Fruit fly (Drosophila melanogaster) whole organism, prepupa: ENCODE measurements around the gene Gga.

Experiments
- Blimp-1 ChIP-seq: fragments of 200-800 bp; sonication (Bioruptor generic); optimal IDR thresholded peaks from 3 replicates; lab custom pipeline; 2017; ENCODE audit warnings: missing biosample characterization, missing genetic modification characterization, mild to moderate bottlenecking, moderate library complexity, missing genetic modification reagents
- CG10669 ChIP-seq: fragments of 200-800 bp; sonication (Bioruptor generic); optimal IDR thresholded peaks from 3 replicates; lab custom pipeline; 2018; ENCODE audit warnings: missing biosample characterization, mild to moderate bottlenecking, missing genetic modification characterization, moderate library complexity
- CG11294 ChIP-seq: fragments of 200-800 bp; sonication (Bioruptor generic); IDR thresholded peaks from 2 replicates; pipeline ENCODE4 v1.3.6; 2022; ENCODE audit warnings: missing biosample characterization, missing genetic modification characterization
- CG11762 ChIP-seq: fragments of 200-800 bp; sonication (Bioruptor generic); optimal IDR thresholded peaks from 3 replicates; lab custom pipeline; 2016; ENCODE audit warnings: missing biosample characterization, missing genetic modification characterization; ENCODE audit not compliant: insufficient read depth
- CG11902 ChIP-seq: fragments of 200-800 bp; sonication (Bioruptor generic); optimal IDR thresholded peaks from 3 replicates; lab custom pipeline; 2016; ENCODE audit warnings: missing biosample characterization, missing genetic modification characterization
- CG15336 ChIP-seq: fragments of 200-800 bp; sonication (Bioruptor generic); IDR thresholded peaks from 2 replicates; pipeline ENCODE4 v1.3.6; 2022; ENCODE audit warnings: missing biosample characterization, missing genetic modification characterization
- CG1621 ChIP-seq: fragments of 200-800 bp; sonication (Bioruptor generic); optimal IDR thresholded peaks from 3 replicates; lab custom pipeline; 2018; ENCODE audit warnings: missing biosample characterization, mild to moderate bottlenecking, missing genetic modification characterization
- CG16779 ChIP-seq: fragments of 200-800 bp; sonication (Bioruptor generic); optimal IDR thresholded peaks from 3 replicates; lab custom pipeline; 2017; ENCODE audit warnings: missing biosample characterization, mild to moderate bottlenecking, missing genetic modification characterization
- CG3032 ChIP-seq: fragments of 200-800 bp; optimal IDR thresholded peaks from 2 replicates; lab custom pipeline; 2019; ENCODE audit warnings: missing biosample characterization, mild to moderate bottlenecking, missing genetic modification characterization, moderate library complexity
- CG32006 ChIP-seq: fragments of 200-800 bp; sonication (Bioruptor generic); optimal IDR thresholded peaks from 3 replicates; lab custom pipeline; 2017; ENCODE audit warnings: missing biosample characterization, mild to moderate bottlenecking, missing genetic modification characterization
- CG34406 ChIP-seq: fragments of 200-800 bp; sonication (Bioruptor generic); optimal IDR thresholded peaks from 3 replicates; lab custom pipeline; 2016; ENCODE audit warnings: missing biosample characterization, missing genetic modification characterization
- CG3919 ChIP-seq: fragments of 200-800 bp; sonication (Bioruptor generic); optimal IDR thresholded peaks from 3 replicates; lab custom pipeline; 2016; ENCODE audit warnings: missing biosample characterization, missing genetic modification characterization
- CG4318 ChIP-seq: fragments of 200-800 bp; sonication (Bioruptor generic); optimal IDR thresholded peaks from 3 replicates; lab custom pipeline; 2017; ENCODE audit warnings: missing biosample characterization, mild to moderate bottlenecking, missing genetic modification characterization
- CG6163 ChIP-seq: fragments of 200-800 bp; sonication (Bioruptor generic); IDR thresholded peaks from 3 replicates; pipeline ENCODE4 v1.3.6; 2022; ENCODE audit warnings: missing biosample characterization, missing genetic modification characterization
- CG6276 ChIP-seq: fragments of 200-800 bp; sonication (Bioruptor generic); optimal IDR thresholded peaks from 2 replicates; lab custom pipeline; 2017; ENCODE audit warnings: missing biosample characterization, mild to moderate bottlenecking, missing genetic modification characterization
- CG6792 ChIP-seq: fragments of 200-800 bp; sonication (Bioruptor generic); optimal IDR thresholded peaks from 3 replicates; lab custom pipeline; 2016; ENCODE audit warnings: missing biosample characterization, missing genetic modification characterization
- CG6808 ChIP-seq: fragments of 200-800 bp; sonication (Bioruptor generic); optimal IDR thresholded peaks from 3 replicates; lab custom pipeline; 2017; ENCODE audit warnings: missing biosample characterization, missing genetic modification characterization, mild to moderate bottlenecking, moderate library complexity, missing genetic modification reagents
- CG7368 ChIP-seq: fragments of 200-800 bp; sonication (Bioruptor generic); optimal IDR thresholded peaks from 3 replicates; lab custom pipeline; 2016; ENCODE audit warnings: missing biosample characterization, missing genetic modification characterization
- CG8119 ChIP-seq: fragments of 200-800 bp; sonication (Bioruptor generic); IDR thresholded peaks from 3 replicates; pipeline ENCODE4 v1.3.6; 2022; ENCODE audit warnings: missing biosample characterization, missing genetic modification characterization
- CG8632 ChIP-seq: fragments of 200-800 bp; sonication (Bioruptor generic); optimal IDR thresholded peaks from 3 replicates; lab custom pipeline; 2016; ENCODE audit warnings: missing biosample characterization, missing genetic modification characterization
- CG9139 ChIP-seq: fragments of 200-800 bp; sonication (Bioruptor generic); optimal IDR thresholded peaks from 3 replicates; lab custom pipeline; 2017; ENCODE audit warnings: missing biosample characterization, mild to moderate bottlenecking, missing genetic modification characterization
- Eip75B ChIP-seq: fragments of 200-800 bp; sonication (Bioruptor generic); optimal IDR thresholded peaks from 3 replicates; lab custom pipeline; 2016; ENCODE audit warnings: missing biosample characterization, missing genetic modification characterization
- Eip78C ChIP-seq: fragments of 200-800 bp; sonication (Bioruptor generic); peaks from one replicate; lab custom pipeline; 2016; ENCODE audit warnings: missing biosample characterization, missing genetic modification characterization
- Eip93F ChIP-seq: fragments of 200-800 bp; sonication (Bioruptor generic); optimal IDR thresholded peaks from 2 replicates; lab custom pipeline; 2016; ENCODE audit warnings: missing biosample characterization, mild to moderate bottlenecking, missing genetic modification characterization
- Ets21C ChIP-seq: fragments of 200-800 bp; sonication (Bioruptor generic); optimal IDR thresholded peaks from 3 replicates; lab custom pipeline; 2016; ENCODE audit warnings: missing biosample characterization, missing genetic modification characterization
- Ets96B ChIP-seq: fragments of 200-800 bp; optimal IDR thresholded peaks from 2 replicates; lab custom pipeline; 2019; ENCODE audit warnings: missing biosample characterization, mild to moderate bottlenecking, missing genetic modification characterization, moderate library complexity
- Gug ChIP-seq: fragments of 200-800 bp; sonication (Bioruptor generic); IDR thresholded peaks from 2 replicates; pipeline ENCODE4 v1.3.6; 2022; ENCODE audit warnings: missing biosample characterization, missing genetic modification characterization
- Hr38 ChIP-seq: sonication (Bioruptor generic); optimal IDR thresholded peaks from 2 replicates; lab custom pipeline; 2016; ENCODE audit warnings: missing biosample characterization, missing genetic modification characterization
- Hr39 ChIP-seq: fragments of 200-800 bp; sonication (Bioruptor generic); optimal IDR thresholded peaks from 2 replicates; lab custom pipeline; 2016; ENCODE audit warnings: missing biosample characterization, missing genetic modification characterization
- Hr4 ChIP-seq: fragments of 200-800 bp; sonication (Bioruptor generic); optimal IDR thresholded peaks from 3 replicates; lab custom pipeline; 2016; ENCODE audit warnings: missing biosample characterization, missing genetic modification characterization
- Lpt ChIP-seq: fragments of 200-800 bp; sonication (Bioruptor generic); optimal IDR thresholded peaks from 3 replicates; lab custom pipeline; 2016; ENCODE audit warnings: missing biosample characterization, missing genetic modification characterization
- Met ChIP-seq: fragments of 200-800 bp; sonication (Bioruptor generic); optimal IDR thresholded peaks from 3 replicates; lab custom pipeline; 2016; ENCODE audit warnings: missing biosample characterization, missing genetic modification characterization
- OdsH ChIP-seq: fragments of 200-800 bp; sonication (Bioruptor generic); optimal IDR thresholded peaks from 3 replicates; lab custom pipeline; 2016; ENCODE audit warnings: missing biosample characterization, missing genetic modification characterization
- Smox ChIP-seq: fragments of 200-800 bp; sonication (Bioruptor generic); optimal IDR thresholded peaks from 3 replicates; lab custom pipeline; 2016; ENCODE audit warnings: missing biosample characterization, missing genetic modification characterization
- Sox102F ChIP-seq: fragments of 200-800 bp; sonication (Bioruptor generic); optimal IDR thresholded peaks from 2 replicates; lab custom pipeline; 2016; ENCODE audit warnings: missing biosample characterization, mild to moderate bottlenecking, missing genetic modification characterization
- Sox14 ChIP-seq: fragments of 200-800 bp; sonication (Bioruptor generic); optimal IDR thresholded peaks from 3 replicates; lab custom pipeline; 2016; ENCODE audit warnings: missing biosample characterization, missing genetic modification characterization
- Sox15 ChIP-seq: fragments of 200-800 bp; sonication (Bioruptor generic); optimal IDR thresholded peaks from 3 replicates; lab custom pipeline; 2016; ENCODE audit warnings: missing biosample characterization, missing genetic modification characterization
- achi ChIP-seq: fragments of 200-800 bp; sonication (Bioruptor generic); optimal IDR thresholded peaks from 3 replicates; lab custom pipeline; 2016; ENCODE audit warnings: missing biosample characterization, missing genetic modification characterization
- cyc ChIP-seq: fragments of 200-800 bp; sonication (Bioruptor generic); optimal IDR thresholded peaks from 3 replicates; lab custom pipeline; 2016; ENCODE audit warnings: missing biosample characterization, missing genetic modification characterization
- dac ChIP-seq: fragments of 200-800 bp; sonication (Bioruptor generic); optimal IDR thresholded peaks from 2 replicates; lab custom pipeline; 2017; ENCODE audit warnings: missing biosample characterization, mild to moderate bottlenecking, missing genetic modification characterization
- dsx ChIP-seq: fragments of 200-800 bp; optimal IDR thresholded peaks from 3 replicates; lab custom pipeline; 2019; ENCODE audit warnings: missing biosample characterization, mild to moderate bottlenecking, missing genetic modification characterization, moderate library complexity; ENCODE audit not compliant: poor library complexity, severe bottlenecking
- eg ChIP-seq: fragments of 200-800 bp; sonication (Bioruptor generic); IDR thresholded peaks from 3 replicates; pipeline ENCODE4 v1.3.6; 2022; ENCODE audit warnings: missing biosample characterization, missing genetic modification characterization
- esn ChIP-seq: fragments of 200-800 bp; sonication (Bioruptor generic); optimal IDR thresholded peaks from 2 replicates; lab custom pipeline; 2016; ENCODE audit warnings: missing biosample characterization, mild to moderate bottlenecking, missing genetic modification characterization, moderate library complexity
- fd59A ChIP-seq: fragments of 200-800 bp; sonication (Bioruptor generic); optimal IDR thresholded peaks from 2 replicates; lab custom pipeline; 2017; ENCODE audit warnings: missing biosample characterization, mild to moderate bottlenecking, missing genetic modification characterization, missing genetic modification reagents
- fkh ChIP-seq: fragments of 200-800 bp; sonication (Bioruptor generic); optimal IDR thresholded peaks from 3 replicates; lab custom pipeline; 2017; ENCODE audit warnings: missing biosample characterization, mild to moderate bottlenecking, missing genetic modification characterization, moderate library complexity
- lz ChIP-seq: fragments of 200-800 bp; sonication (Bioruptor generic); optimal IDR thresholded peaks from 3 replicates; lab custom pipeline; 2016; ENCODE audit warnings: missing biosample characterization, missing genetic modification characterization
- pdm3 ChIP-seq: fragments of 200-800 bp; sonication (Bioruptor generic); optimal IDR thresholded peaks from 3 replicates; lab custom pipeline; 2016; ENCODE audit warnings: missing biosample characterization, missing genetic modification characterization
- salr ChIP-seq, 2 experiments: fragments of 200-800 bp; sonication (Bioruptor generic); optimal IDR thresholded peaks; 3 replicates each; lab custom pipeline; 2016 to 2018; ENCODE audit warnings: missing biosample characterization in 2 of 2, missing genetic modification characterization in 2 of 2, mild to moderate bottlenecking in 1 of 2
- spab ChIP-seq: fragments of 200-800 bp; sonication (Bioruptor generic); optimal IDR thresholded peaks from 2 replicates; lab custom pipeline; 2017; ENCODE audit warnings: missing biosample characterization, mild to moderate bottlenecking, missing genetic modification characterization, missing genetic modification reagents
- ss ChIP-seq, 2 experiments: fragments of 200-800 bp; sonication (Bioruptor generic); optimal IDR thresholded peaks; 2 replicates in 1 of 2; 3 replicates in 1 of 2; lab custom pipeline; 2017 to 2018; ENCODE audit warnings: mild to moderate bottlenecking in 2 of 2, missing biosample characterization in 2 of 2, missing genetic modification characterization in 2 of 2, moderate library complexity in 1 of 2
- svp ChIP-seq: fragments of 200-800 bp; sonication (Bioruptor generic); peaks from one replicate; lab custom pipeline; 2016; ENCODE audit warnings: missing biosample characterization, missing genetic modification characterization
- topi ChIP-seq: fragments of 200-800 bp; sonication (Bioruptor generic); optimal IDR thresholded peaks from 3 replicates; lab custom pipeline; 2016; ENCODE audit warnings: missing biosample characterization, missing genetic modification characterization
- vri ChIP-seq: fragments of 200-800 bp; sonication (Bioruptor generic); optimal IDR thresholded peaks from 3 replicates; lab custom pipeline; 2016; ENCODE audit warnings: missing biosample characterization, mild to moderate bottlenecking, missing genetic modification characterization

The Gga gene

DNA sequence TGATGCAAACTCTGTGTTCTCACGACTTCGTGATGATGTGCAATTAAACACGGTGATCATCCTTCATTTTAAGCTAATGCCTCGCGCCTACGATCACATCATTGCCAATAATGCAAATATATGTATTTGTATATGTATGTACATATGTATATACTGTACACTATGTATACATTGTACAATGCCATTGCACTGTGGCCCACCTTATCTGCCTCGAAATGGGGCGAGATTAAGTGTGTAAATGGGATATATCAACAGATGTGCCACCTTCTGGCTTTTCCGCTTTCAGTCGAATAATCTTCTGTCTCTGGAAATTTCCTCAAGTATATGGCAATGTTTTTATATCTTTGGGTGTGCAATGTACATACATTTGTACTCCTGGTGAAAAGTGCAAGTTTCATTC is 44.0 kb downstream of the Gga start:
- TF ChIP-seq esn (GFP tag; lab: Kevin White, UChicago) (no peak), CG34406 (no peak), dac (GFP tag; lab: Kevin White, UChicago) (no peak), fkh (GFP tag; lab: Kevin White, UChicago) (peak; percentile 41), dsx (peak; percentile 34), fd59A (GFP tag; lab: Kevin White, UChicago) (no peak), CG6163 (GFP tag; lab: Robert Waterston, UW) (no peak), CG11294 (no peak), svp (GFP tag; lab: Kevin White, UChicago) (peak; percentile 90), Eip75B (GFP tag; lab: Kevin White, UChicago) (peak; percentile 0), CG7368 (GFP tag; lab: Kevin White, UChicago) (no peak), Hr4 (GFP tag; lab: Kevin White, UChicago) (no peak), ss (GFP tag; optimal IDR thresholded peaks at IDR 0.05; lab: Kevin White, UChicago) (peak in 1 of 2 experiments; percentile 22), Ets21C (GFP tag; lab: Kevin White, UChicago) (no peak), pdm3 (GFP tag; lab: Kevin White, UChicago) (no peak), CG1621 (tag; lab: Kevin White, UChicago) (no peak), spab (GFP tag; lab: Kevin White, UChicago) (no peak), Sox102F (GFP tag; lab: Kevin White, UChicago) (no peak), Gug (GFP tag; lab: Robert Waterston, UW) (no peak), lz (no peak), Hr39 (GFP tag; lab: Kevin White, UChicago) (no peak), topi (GFP tag; lab: Kevin White, UChicago) (peak; percentile 4), CG8119 (GFP tag; lab: Robert Waterston, UW) (no peak), Met (no peak), CG11762 (no peak), CG6808 (GFP tag; lab: Kevin White, UChicago) (peak; percentile 8), Eip93F (GFP tag; lab: Kevin White, UChicago) (no peak), Ets96B (tag; lab: Kevin White, UChicago) (no peak), CG3032 (no peak), CG3919 (no peak), CG8632 (GFP tag; lab: Kevin White, UChicago) (no peak), Blimp-1 (GFP tag; lab: Kevin White, UChicago) (no peak), CG4318 (GFP tag; lab: Kevin White, UChicago) (no peak), Lpt (GFP tag; lab: Kevin White, UChicago) (no peak), Smox (no peak), Eip78C (peak; percentile 69), CG6276 (GFP tag; lab: Kevin White, UChicago) (no peak), CG9139 (GFP tag; lab: Kevin White, UChicago) (no peak), Hr38 (GFP tag; lab: Kevin White, UChicago) (no peak), salr (GFP tag; optimal IDR thresholded peaks at IDR 0.05; lab: Kevin White, UChicago) (no peak), CG10669 (GFP tag; lab: Kevin White, UChicago) (no peak), CG11902 (GFP tag; lab: Kevin White, UChicago) (no peak), Sox14 (GFP tag; lab: Kevin White, UChicago) (no peak), CG32006 (GFP tag; lab: Kevin White, UChicago) (no peak), Sox15 (GFP tag; lab: Kevin White, UChicago) (no peak), achi (GFP tag; lab: Kevin White, UChicago) (no peak), CG6792 (GFP tag; lab: Kevin White, UChicago) (no peak), CG16779 (tag; lab: Kevin White, UChicago) (no peak), OdsH (GFP tag; lab: Kevin White, UChicago) (no peak), vri (GFP tag; lab: Kevin White, UChicago) (no peak), eg (no peak), CG15336 (GFP tag; lab: Robert Waterston, UW) (no peak), cyc (GFP tag; lab: Kevin White, UChicago) (no peak)
